Fruit fly (Drosophila melanogaster): ENCODE measurements around the gene CG10588.

CG10588 gene

DNA sequence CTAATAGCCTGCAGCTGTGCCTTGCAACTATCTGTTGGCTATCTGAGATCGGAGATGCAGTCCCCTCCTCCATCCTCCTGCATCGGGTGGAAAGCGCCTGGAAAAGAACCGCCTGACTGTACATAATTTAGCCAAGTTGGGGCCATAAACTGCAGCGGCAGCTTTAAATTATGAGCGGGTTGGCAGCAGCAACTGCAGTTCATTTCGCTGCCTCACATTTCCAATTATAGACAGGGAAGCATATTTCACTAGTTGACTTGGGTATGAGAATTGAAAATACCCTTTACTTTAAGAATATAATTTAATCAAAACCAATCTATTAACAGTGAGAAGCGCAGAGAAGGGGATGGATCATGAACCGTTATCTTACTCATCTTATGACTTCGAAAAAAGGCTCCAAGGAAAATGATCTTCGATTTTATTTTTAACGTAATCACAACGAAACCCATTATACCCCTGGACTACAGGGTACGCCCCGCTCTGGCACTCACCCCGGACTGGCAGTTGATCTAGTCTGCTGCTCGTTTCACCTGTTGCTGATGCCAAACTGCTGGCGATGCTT is 33.6 kb upstream of the CG10588 start (continued):
- TF ChIP-seq CG43689 (GFP tag; IDR thresholded peaks at IDR 0.05) = no peak
- no peak for TF ChIP-seq CG18011 (GFP tag; optimal IDR thresholded peaks at IDR 0.05)
- no peak for TF ChIP-seq repo (GFP tag; optimal IDR thresholded peaks at IDR 0.05)
- TF ChIP-seq nau (GFP tag; optimal IDR thresholded peaks at IDR 0.05) = no peak
- no peak for TF ChIP-seq CG1832 (GFP tag; optimal IDR thresholded peaks at IDR 0.05)
- no peak for TF ChIP-seq kni (GFP tag; optimal IDR thresholded peaks at IDR 0.05)
- TF ChIP-seq dysf (GFP tag; IDR thresholded peaks at IDR 0.05) = peak; percentile 29; the same call in 1 of the 3 replicates
- no peak for TF ChIP-seq CG18476 (GFP tag; optimal IDR thresholded peaks at IDR 0.05)
- TF ChIP-seq NC2α (GFP tag; optimal IDR thresholded peaks at IDR 0.05) = peak; percentile 18
- no peak for TF ChIP-seq odd (GFP tag; optimal IDR thresholded peaks at IDR 0.05)
- peak; percentile 58 for TF ChIP-seq CG6689 (GFP tag; IDR thresholded peaks at IDR 0.05)
- TF ChIP-seq CG8388 (GFP tag; optimal IDR thresholded peaks at IDR 0.05) = peak; percentile 55
- TF ChIP-seq CG8478 (optimal IDR thresholded peaks at IDR 0.05) = no peak
- no peak for TF ChIP-seq CHES-1-like (GFP tag; optimal IDR thresholded peaks at IDR 0.05)
- peak in 1 of 2 experiments; percentile 34 for TF ChIP-seq pan (optimal IDR thresholded peaks at IDR 0.05)
- TF ChIP-seq pan (GFP tag; optimal IDR thresholded peaks at IDR 0.05 in 1 of 2, IDR thresholded peaks at IDR 0.05 in 1 of 2) = peak in 1 of 2 experiments; percentile 53
- TF ChIP-seq MESR4 (GFP tag; optimal IDR thresholded peaks at IDR 0.05) = no peak
- no peak for TF ChIP-seq CG17912 (GFP tag; optimal IDR thresholded peaks at IDR 0.05)
- TF ChIP-seq CG14050 (GFP tag; IDR thresholded peaks at IDR 0.05) = no peak
- TF ChIP-seq cas (GFP tag; IDR thresholded peaks at IDR 0.05) = no peak
- no peak for TF ChIP-seq CG31224 (GFP tag; IDR thresholded peaks at IDR 0.05)
- TF ChIP-seq CG2116 (GFP tag; optimal IDR thresholded peaks at IDR 0.05) = no peak
- no peak for TF ChIP-seq amos (GFP tag; IDR thresholded peaks at IDR 0.05; ENCODE audit: partially characterized antibody)
- no peak; the same call in 1 of the 2 replicates for TF ChIP-seq CG17328 (GFP tag; IDR thresholded peaks at IDR 0.05)
- TF ChIP-seq CG6654 (GFP tag; optimal IDR thresholded peaks at IDR 0.05) = no peak
- TF ChIP-seq bowl (GFP tag; IDR thresholded peaks at IDR 0.05) = no peak
- no peak for TF ChIP-seq CG12659 (GFP tag; optimal IDR thresholded peaks at IDR 0.05)
- TF ChIP-seq bab2 (GFP tag; optimal IDR thresholded peaks at IDR 0.05) = peak; percentile 34
- no peak for TF ChIP-seq tgo (GFP tag; IDR thresholded peaks at IDR 0.05)
- peak; percentile 56 for TF ChIP-seq CG8924 (tag; optimal IDR thresholded peaks at IDR 0.05)
- peak; percentile 34 for TF ChIP-seq Usf (GFP tag; optimal IDR thresholded peaks at IDR 0.05)
- TF ChIP-seq CG1603 (tag; optimal IDR thresholded peaks at IDR 0.05) = peak; percentile 55
- peak; percentile 27 for TF ChIP-seq CG18599 (GFP tag; optimal IDR thresholded peaks at IDR 0.05)
- peak; percentile 63 for TF ChIP-seq CG17359 (tag; optimal IDR thresholded peaks at IDR 0.05)
- TF ChIP-seq CG1529 (GFP tag; optimal IDR thresholded peaks at IDR 0.05) = peak; percentile 38
- TF ChIP-seq Stat92E (GFP tag; optimal IDR thresholded peaks at IDR 0.05) = no peak
- TF ChIP-seq CG17361 (GFP tag; IDR thresholded peaks at IDR 0.05) = peak; percentile 33; the same call in 1 of the 3 replicates
- TF ChIP-seq CG15479 (GFP tag; optimal IDR thresholded peaks at IDR 0.05) = no peak
- no peak for TF ChIP-seq CG5953 (GFP tag; IDR thresholded peaks at IDR 0.05)
- peak; percentile 59 for TF ChIP-seq CG2202 (tag; optimal IDR thresholded peaks at IDR 0.05)
- TF ChIP-seq tin (GFP tag; optimal IDR thresholded peaks at IDR 0.05) = peak; percentile 50
- peak; percentile 65; the same call in 1 of the 3 replicates for TF ChIP-seq ci (GFP tag; IDR thresholded peaks at IDR 0.05)
- TF ChIP-seq Hey (tag; optimal IDR thresholded peaks at IDR 0.05) = no peak
- no peak for TF ChIP-seq Elba2 (GFP tag; optimal IDR thresholded peaks at IDR 0.05)
- no peak for TF ChIP-seq zfh2 (GFP tag; optimal IDR thresholded peaks at IDR 0.05)
- TF ChIP-seq H2.0 (GFP tag; IDR thresholded peaks at IDR 0.05) = no peak
- no peak for TF ChIP-seq tna (GFP tag; IDR thresholded peaks at IDR 0.05; ENCODE audit: partially characterized antibody)
- no peak for TF ChIP-seq MTF-1 (GFP tag; optimal IDR thresholded peaks at IDR 0.05; ENCODE audit: borderline replicate concordance)
- peak; percentile 64 for TF ChIP-seq fd96Cb (tag; optimal IDR thresholded peaks at IDR 0.05)
- peak; percentile 82 for TF ChIP-seq CG17829 (tag; optimal IDR thresholded peaks at IDR 0.05)

Data from whole organism, embryonic.